Worm (Caenorhabditis elegans): Measurements from ENCODE around the gene F54C9.14.

F54C9.14 gene

DNA sequence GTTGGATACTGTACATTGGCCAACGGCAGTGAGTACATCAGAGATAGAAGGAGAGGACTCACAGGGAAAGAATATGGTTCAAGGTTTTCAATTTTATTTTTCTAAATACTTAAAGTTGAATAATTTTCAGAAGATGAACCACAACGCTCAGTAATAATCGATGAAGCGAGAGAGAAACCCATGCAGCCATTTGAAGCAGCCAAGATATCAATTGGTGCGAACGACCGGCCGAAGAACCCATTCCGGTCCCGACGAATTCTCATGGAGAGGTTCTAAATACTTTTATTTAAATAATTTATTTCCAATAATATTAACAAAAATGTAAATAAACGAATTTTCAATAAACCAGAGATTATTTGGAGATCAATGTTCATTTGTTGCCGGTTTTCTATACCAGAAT, 38.1 kb downstream of the F54C9.14 start, which contains the start of gene pigg-1:
Gene pigg-1 (minus strand): TSS at position 101 of the 400 bp plus-strand sequence.
- TF ChIP-seq klf-2 (GFP tag; conservative IDR thresholded peaks at IDR 0.05) (no peak), med-1 (GFP tag; optimal IDR thresholded peaks at IDR 0.05; ENCODE audit: insufficient read depth) (no peak), cog-1 (tag; optimal IDR thresholded peaks at IDR 0.05) (no peak), ztf-23 (GFP tag; IDR thresholded peaks at IDR 0.05) (no peak), T22C8.4 (GFP tag; IDR thresholded peaks at IDR 0.05) (no peak), flt-1 (GFP tag; IDR thresholded peaks at IDR 0.05) (no peak), ref-1 (GFP tag; conservative IDR thresholded peaks at IDR 0.05) (no peak), ztf-29 (GFP tag; IDR thresholded peaks at IDR 0.05) (no peak), tab-1 (GFP tag; IDR thresholded peaks at IDR 0.05) (no peak)

DNA sequence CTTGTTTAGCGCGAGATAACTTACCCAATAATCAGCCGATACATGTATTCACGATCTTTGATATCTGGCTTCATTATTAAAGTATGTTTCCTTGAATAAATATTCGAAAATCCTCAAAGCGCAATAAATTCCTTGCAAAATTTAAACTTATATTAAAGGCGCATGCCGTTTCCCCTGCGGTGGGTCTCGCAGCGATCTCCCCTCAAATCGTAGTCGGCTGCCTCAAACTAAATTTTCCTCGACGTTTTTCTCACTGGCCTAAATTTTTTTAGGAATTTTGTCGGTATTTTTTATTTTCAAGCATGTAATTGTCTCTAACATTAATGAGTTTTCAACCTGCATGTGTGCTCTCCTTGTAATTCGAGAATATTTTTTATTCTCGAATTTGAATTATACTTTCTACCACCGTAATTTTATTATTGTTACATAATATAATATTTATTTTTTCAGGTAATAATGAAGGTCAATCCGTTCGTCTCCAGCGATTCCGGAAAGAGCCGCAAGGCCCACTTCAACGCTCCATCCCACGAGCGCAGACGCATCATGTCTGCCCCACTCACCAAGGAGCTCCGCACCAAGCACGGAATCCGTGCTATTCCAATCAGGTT, 40.3 kb downstream of the F54C9.14 start, which contains the start of the genes cpf-1 and rpl-26:
Gene cpf-1 (minus strand): TSS at position 104 of the 608 bp plus-strand sequence.
Gene rpl-26 (plus strand): TSS at position 449 of the 608 bp plus-strand sequence.
- TF ChIP-seq ztf-23 (GFP tag; IDR thresholded peaks at IDR 0.05) (no peak), tab-1 (GFP tag; IDR thresholded peaks at IDR 0.05) (no peak), T22C8.4 (GFP tag; IDR thresholded peaks at IDR 0.05) (no peak), ref-1 (GFP tag; conservative IDR thresholded peaks at IDR 0.05) (no peak), klf-2 (GFP tag; conservative IDR thresholded peaks at IDR 0.05) (no peak), flt-1 (GFP tag; IDR thresholded peaks at IDR 0.05) (no peak), med-1 (GFP tag; optimal IDR thresholded peaks at IDR 0.05; ENCODE audit: insufficient read depth) (no peak), cog-1 (tag; optimal IDR thresholded peaks at IDR 0.05) (no peak), ztf-29 (GFP tag; IDR thresholded peaks at IDR 0.05) (no peak)

DNA sequence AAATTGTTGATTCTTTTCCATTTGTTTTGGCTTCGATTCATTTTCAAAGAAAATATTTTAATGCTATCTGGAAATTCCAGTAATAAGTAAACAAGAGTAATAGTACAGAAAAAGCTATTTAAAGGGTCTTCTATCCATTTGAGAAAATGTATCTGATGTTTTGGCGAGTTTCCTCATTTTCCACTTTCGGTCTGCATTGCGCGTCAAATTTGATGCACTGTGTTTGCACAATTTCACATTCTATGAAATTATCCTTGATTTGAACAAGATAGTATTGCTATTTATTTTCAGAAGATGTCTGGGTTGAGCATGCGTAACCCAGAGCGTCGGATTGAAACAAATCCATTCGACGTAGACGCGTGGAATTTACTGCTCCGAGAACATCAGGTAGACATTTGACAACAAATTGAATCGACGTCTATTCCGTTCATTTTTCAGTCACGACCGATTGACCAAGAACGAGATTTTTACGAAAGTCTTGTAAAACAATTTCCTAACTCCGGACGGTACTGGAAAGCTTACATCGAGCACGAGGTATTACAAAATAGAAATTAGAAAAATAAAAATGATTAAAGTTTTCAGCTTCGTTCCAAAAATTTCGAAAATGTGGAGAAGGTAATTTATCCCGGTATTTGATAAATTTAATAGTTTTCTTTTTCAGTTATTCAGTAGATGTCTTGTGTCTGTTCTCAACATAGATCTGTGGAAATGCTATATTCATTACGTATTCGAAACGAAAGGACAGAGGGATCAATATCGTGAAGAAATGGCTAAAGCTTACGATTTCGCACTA, 41.7 kb downstream of the F54C9.14 start, which contains the start of gene suf-1:
Gene suf-1 (plus strand): TSS at position 280 of the 793 bp plus-strand sequence.
- no peak for TF ChIP-seq tab-1 (GFP tag; IDR thresholded peaks at IDR 0.05)
- no peak for TF ChIP-seq T22C8.4 (GFP tag; IDR thresholded peaks at IDR 0.05)
- no peak for TF ChIP-seq med-1 (GFP tag; optimal IDR thresholded peaks at IDR 0.05; ENCODE audit: insufficient read depth)
- no peak for TF ChIP-seq flt-1 (GFP tag; IDR thresholded peaks at IDR 0.05)
- no peak for TF ChIP-seq ref-1 (GFP tag; conservative IDR thresholded peaks at IDR 0.05)

DNA sequence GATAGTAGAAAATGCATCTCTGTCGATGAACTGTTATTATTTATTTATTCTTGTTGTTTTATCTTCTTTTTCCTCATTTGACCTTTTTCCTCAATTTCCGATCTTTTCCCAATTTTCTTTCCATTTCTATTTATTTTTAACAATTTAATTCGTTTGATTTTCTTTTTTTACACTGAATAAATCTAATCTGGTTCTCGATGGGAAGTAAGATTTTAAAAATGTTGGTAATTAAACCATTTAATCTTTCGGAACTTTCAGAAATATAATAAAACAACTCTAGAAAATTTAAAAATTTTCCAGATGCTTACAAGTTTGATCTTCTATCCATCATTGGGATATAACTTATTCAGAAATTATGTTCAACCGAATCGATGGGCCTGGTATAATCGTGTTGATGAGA, 44.4 kb downstream of the F54C9.14 start, which contains the start of gene F28C6.8:
Gene F28C6.8 (plus strand): TSS at position 301 of the 400 bp plus-strand sequence.
- TF ChIP-seq flt-1 (GFP tag; IDR thresholded peaks at IDR 0.05), result no peak
- no peak for TF ChIP-seq klf-2 (GFP tag; conservative IDR thresholded peaks at IDR 0.05)
- TF ChIP-seq med-1 (GFP tag; optimal IDR thresholded peaks at IDR 0.05; ENCODE audit: insufficient read depth), result no peak
- no peak for TF ChIP-seq ztf-23 (GFP tag; IDR thresholded peaks at IDR 0.05)
- TF ChIP-seq T22C8.4 (GFP tag; IDR thresholded peaks at IDR 0.05), result no peak
- TF ChIP-seq ztf-29 (GFP tag; IDR thresholded peaks at IDR 0.05), result no peak
- TF ChIP-seq ref-1 (GFP tag; conservative IDR thresholded peaks at IDR 0.05), result no peak
- no peak for TF ChIP-seq tab-1 (GFP tag; IDR thresholded peaks at IDR 0.05)
- no peak for TF ChIP-seq cog-1 (tag; optimal IDR thresholded peaks at IDR 0.05)

DNA sequence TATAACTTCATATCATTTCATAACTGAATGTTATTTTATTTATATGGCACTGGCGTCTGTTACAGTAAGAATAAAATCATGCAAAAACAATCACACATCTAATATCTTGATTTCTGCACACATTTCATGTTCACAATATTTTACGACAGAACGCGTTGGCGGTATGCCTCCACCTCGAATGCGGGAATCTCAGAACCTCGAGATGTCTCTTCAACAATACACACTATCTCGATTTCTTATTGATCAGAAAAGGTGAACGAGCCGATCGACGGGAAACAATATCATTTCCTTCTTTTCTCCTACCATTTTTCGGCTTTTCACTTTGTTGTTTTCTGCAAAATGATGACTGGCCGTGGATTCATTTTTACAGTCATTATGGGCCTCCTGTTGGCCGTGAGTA, 45.6 kb downstream of the F54C9.14 start, which contains the start of gene F28C6.10:
Gene F28C6.10 (plus strand): TSS at position 301 of the 400 bp plus-strand sequence.
- TF ChIP-seq klf-2 (GFP tag; conservative IDR thresholded peaks at IDR 0.05), result no peak
- TF ChIP-seq ztf-29 (GFP tag; IDR thresholded peaks at IDR 0.05), result no peak
- no peak for TF ChIP-seq tab-1 (GFP tag; IDR thresholded peaks at IDR 0.05)

DNA sequence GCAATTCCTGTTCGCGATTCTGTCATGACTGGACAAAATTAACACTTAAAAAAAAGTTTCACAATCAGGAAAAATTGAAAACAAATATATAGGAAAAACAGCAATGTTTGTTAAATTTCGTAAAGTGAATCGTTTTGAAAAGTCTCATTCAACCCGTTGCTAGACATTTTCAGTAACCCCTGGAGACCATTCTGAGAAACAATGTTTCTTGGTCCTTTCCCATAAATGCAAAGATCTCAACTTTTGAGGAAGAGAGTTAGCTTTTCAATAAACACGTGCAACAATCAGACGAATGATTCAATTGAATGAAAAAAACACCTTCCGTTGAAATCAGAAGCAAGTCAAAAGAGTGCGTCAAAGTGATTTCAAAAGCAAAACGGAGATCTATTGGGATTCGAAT, 48.0 kb downstream of the F54C9.14 start, which contains the start of gene F28C6.9:
Gene F28C6.9 (minus strand): TSS at position 101 of the 400 bp plus-strand sequence.
- TF ChIP-seq ztf-29 (GFP tag; IDR thresholded peaks at IDR 0.05), result no peak
- no peak for TF ChIP-seq cog-1 (tag; optimal IDR thresholded peaks at IDR 0.05)
- no peak for TF ChIP-seq tab-1 (GFP tag; IDR thresholded peaks at IDR 0.05)
- TF ChIP-seq klf-2 (GFP tag; conservative IDR thresholded peaks at IDR 0.05), result no peak
- no peak for TF ChIP-seq med-1 (GFP tag; optimal IDR thresholded peaks at IDR 0.05; ENCODE audit: insufficient read depth)
- TF ChIP-seq ref-1 (GFP tag; conservative IDR thresholded peaks at IDR 0.05), result no peak
- no peak for TF ChIP-seq T22C8.4 (GFP tag; IDR thresholded peaks at IDR 0.05)
- no peak for TF ChIP-seq ztf-23 (GFP tag; IDR thresholded peaks at IDR 0.05)
- TF ChIP-seq flt-1 (GFP tag; IDR thresholded peaks at IDR 0.05), result no peak

DNA sequence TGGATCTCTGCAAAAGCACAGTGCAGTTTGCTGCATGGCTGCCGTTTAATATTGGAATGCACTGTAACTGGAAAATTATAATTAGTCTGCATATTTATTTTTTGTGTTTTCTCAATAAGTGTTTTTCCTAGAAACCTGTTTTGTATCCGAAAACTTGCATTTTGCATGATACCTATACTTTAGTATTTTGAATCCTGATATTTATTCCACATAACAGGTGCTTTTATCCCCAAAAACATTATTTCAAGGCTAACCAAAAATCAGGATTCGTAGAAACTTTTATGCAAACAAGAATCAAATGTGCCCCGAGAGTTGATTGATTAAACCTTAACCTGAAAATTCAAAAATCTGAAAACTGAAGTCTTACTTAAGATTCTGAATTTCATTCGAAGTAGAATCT, 48.5 kb downstream of the F54C9.14 start:
- TF ChIP-seq ztf-23 (GFP tag; IDR thresholded peaks at IDR 0.05) (no peak), flt-1 (GFP tag; IDR thresholded peaks at IDR 0.05) (no peak)

DNA sequence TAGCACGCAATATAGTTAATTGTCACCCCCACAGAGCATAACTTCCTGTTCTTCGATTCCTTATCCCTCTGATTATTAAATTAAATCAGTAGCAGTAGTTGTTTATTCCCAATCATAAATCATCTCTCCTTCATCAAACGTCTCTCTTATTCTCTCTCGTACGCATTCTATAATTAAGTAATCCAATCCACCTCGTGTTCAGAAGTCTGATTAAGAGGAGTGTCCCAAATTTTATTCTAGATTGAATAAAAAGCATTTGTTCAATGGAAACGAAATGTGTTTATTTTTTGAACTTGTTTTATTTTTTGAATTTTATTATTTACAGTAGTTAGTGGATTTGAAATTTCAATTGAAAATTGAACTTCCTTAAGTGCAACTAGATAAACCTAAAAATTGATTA, 49.2 kb downstream of the F54C9.14 start:
- TF ChIP-seq flt-1 (GFP tag; IDR thresholded peaks at IDR 0.05) (no peak), med-1 (GFP tag; optimal IDR thresholded peaks at IDR 0.05; ENCODE audit: insufficient read depth) (no peak), ztf-23 (GFP tag; IDR thresholded peaks at IDR 0.05) (no peak)

DNA sequence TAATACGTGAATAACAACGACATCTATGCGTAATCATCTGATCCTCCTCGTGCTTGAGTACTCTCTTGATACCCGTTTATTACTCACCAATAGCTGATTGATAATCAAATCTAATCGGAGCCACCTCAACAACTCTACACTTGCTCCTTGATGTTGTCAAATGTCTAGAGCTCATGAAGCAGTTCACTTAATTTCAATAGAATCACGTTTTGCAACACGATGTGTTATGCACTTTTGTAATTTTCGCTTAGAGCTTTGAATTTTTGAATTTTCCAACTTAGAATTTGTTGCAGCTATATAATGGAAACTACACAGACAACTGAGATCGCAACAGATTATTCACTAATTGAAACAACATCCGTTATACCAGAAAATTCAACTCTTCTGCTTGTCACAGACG, 50.4 kb downstream of the F54C9.14 start, which contains the start of gene T22C8.1:
Gene T22C8.1 (plus strand): TSS at position 301 of the 400 bp plus-strand sequence.
- no peak for TF ChIP-seq flt-1 (GFP tag; IDR thresholded peaks at IDR 0.05)
- TF ChIP-seq klf-2 (GFP tag; conservative IDR thresholded peaks at IDR 0.05), result no peak
- no peak for TF ChIP-seq ztf-23 (GFP tag; IDR thresholded peaks at IDR 0.05)
- no peak for TF ChIP-seq tab-1 (GFP tag; IDR thresholded peaks at IDR 0.05)
- no peak for TF ChIP-seq ztf-29 (GFP tag; IDR thresholded peaks at IDR 0.05)
- TF ChIP-seq T22C8.4 (GFP tag; IDR thresholded peaks at IDR 0.05), result no peak
- no peak for TF ChIP-seq cog-1 (tag; optimal IDR thresholded peaks at IDR 0.05)
- TF ChIP-seq ref-1 (GFP tag; conservative IDR thresholded peaks at IDR 0.05), result no peak
- no peak for TF ChIP-seq med-1 (GFP tag; optimal IDR thresholded peaks at IDR 0.05; ENCODE audit: insufficient read depth)

Data from whole organism, midembryonic.